Fruit fly (Drosophila melanogaster) whole organism, embryonic: ENCODE results near the gene CG13088.
A peak's percentile ranks its signal among the peaks of the same experiment; 100 is the strongest.

Source experiments
- Atf6 ChIP-seq: fragments of 200-800 bp; sonication (Bioruptor generic); IDR thresholded peaks from 2 replicates; pipeline ENCODE4 v1.3.6; 2022; ENCODE audit warnings: missing biosample characterization, missing genetic modification characterization
- CG11696 ChIP-seq: fragments of 200-800 bp; sonication (Bioruptor generic); IDR thresholded peaks from 2 replicates; pipeline ENCODE4 v1.3.6; 2022; ENCODE audit warnings: missing biosample characterization, missing genetic modification characterization
- CG12391 ChIP-seq: fragments of 200-800 bp; sonication (Bioruptor generic); optimal IDR thresholded peaks from 3 replicates; lab custom pipeline; 2018; ENCODE audit warnings: missing biosample characterization, mild to moderate bottlenecking, missing genetic modification characterization, moderate library complexity
- CG13287 ChIP-seq: fragments of 200-800 bp; sonication (Bioruptor generic); IDR thresholded peaks from 2 replicates; pipeline ENCODE4 v1.3.6; 2022; ENCODE audit warnings: missing biosample characterization, missing genetic modification characterization; ENCODE audit not compliant: partially characterized antibody
- CG13424 ChIP-seq: fragments of 200-800 bp; sonication (Bioruptor generic); optimal IDR thresholded peaks from 2 replicates; lab custom pipeline; 2019; ENCODE audit warnings: missing biosample characterization, mild to moderate bottlenecking, missing genetic modification characterization, moderate library complexity
- CG13894 ChIP-seq: fragments of 200-800 bp; sonication (Bioruptor generic); optimal IDR thresholded peaks from 3 replicates; lab custom pipeline; 2018; ENCODE audit warnings: missing biosample characterization, mild to moderate bottlenecking, missing genetic modification characterization, moderate library complexity
- CG14965 ChIP-seq: fragments of 200-800 bp; sonication (Bioruptor generic); optimal IDR thresholded peaks from 2 replicates; lab custom pipeline; 2016; ENCODE audit warnings: missing biosample characterization, missing genetic modification characterization, borderline replicate concordance
- CG15073 ChIP-seq: fragments of 200-800 bp; sonication (Bioruptor generic); optimal IDR thresholded peaks from 2 replicates; lab custom pipeline; 2016; ENCODE audit warnings: missing biosample characterization, missing genetic modification characterization
- CG17186 ChIP-seq: fragments of 200-800 bp; sonication (Bioruptor generic); optimal IDR thresholded peaks from 3 replicates; lab custom pipeline; 2017; ENCODE audit warnings: missing biosample characterization, missing genetic modification reagents, missing genetic modification characterization
- CG17361 ChIP-seq: fragments of 200-800 bp; sonication (Bioruptor generic); IDR thresholded peaks from 3 replicates; pipeline ENCODE4 v1.3.6; 2022; ENCODE audit warnings: missing biosample characterization, missing genetic modification characterization
- CG17829 ChIP-seq: fragments of 200-800 bp; optimal IDR thresholded peaks from 2 replicates; lab custom pipeline; 2019; ENCODE audit warnings: missing biosample characterization, mild to moderate bottlenecking, missing genetic modification characterization, moderate library complexity
- CG1832 ChIP-seq: fragments of 200-800 bp; sonication (Bioruptor generic); optimal IDR thresholded peaks from 2 replicates; lab custom pipeline; 2017; ENCODE audit warnings: missing biosample characterization, mild to moderate bottlenecking, missing genetic modification characterization, inconsistent platforms
- CG2889 ChIP-seq: fragments of 200-800 bp; sonication (Bioruptor generic); IDR thresholded peaks from 3 replicates; pipeline ENCODE4 v1.3.6; 2022; ENCODE audit warnings: missing biosample characterization, missing genetic modification characterization
- CG31388 ChIP-seq: fragments of 200-800 bp; sonication (Bioruptor generic); optimal IDR thresholded peaks from 2 replicates; lab custom pipeline; 2016; ENCODE audit warnings: missing biosample characterization, missing genetic modification characterization
- CG3838 ChIP-seq: fragments of 200-800 bp; sonication (Bioruptor generic); optimal IDR thresholded peaks from 3 replicates; lab custom pipeline; 2016; ENCODE audit warnings: missing biosample characterization, missing genetic modification characterization
- CG4854 ChIP-seq: fragments of 200-800 bp; sonication (Bioruptor generic); optimal IDR thresholded peaks from 2 replicates; lab custom pipeline; 2016; ENCODE audit warnings: missing biosample characterization, missing genetic modification characterization, inconsistent platforms
- CG6272 ChIP-seq: fragments of 200-800 bp; sonication (Bioruptor generic); IDR thresholded peaks from 2 replicates; pipeline ENCODE4 v1.3.6; 2022; ENCODE audit warnings: missing biosample characterization, missing genetic modification characterization
- CG7556 ChIP-seq: fragments of 200-800 bp; sonication (Bioruptor generic); optimal IDR thresholded peaks from 2 replicates; lab custom pipeline; 2017; ENCODE audit warnings: missing biosample characterization, mild to moderate bottlenecking, missing genetic modification characterization
- CG7745 ChIP-seq: fragments of 200-800 bp; sonication (Bioruptor generic); optimal IDR thresholded peaks from 2 replicates; lab custom pipeline; 2018; ENCODE audit warnings: missing biosample characterization, mild to moderate bottlenecking, missing genetic modification characterization, moderate library complexity
- CG7928 ChIP-seq: fragments of 200-800 bp; sonication (Bioruptor generic); optimal IDR thresholded peaks from 2 replicates; lab custom pipeline; 2017; ENCODE audit warnings: missing biosample characterization, mild to moderate bottlenecking, missing genetic modification characterization
- CG8089 ChIP-seq: fragments of 200-800 bp; sonication (Bioruptor generic); optimal IDR thresholded peaks from 3 replicates; lab custom pipeline; 2016; ENCODE audit warnings: missing biosample characterization, missing genetic modification characterization
- Chrac-16 ChIP-seq: fragments of 200-800 bp; sonication (Bioruptor generic); optimal IDR thresholded peaks from 3 replicates; lab custom pipeline; 2016; ENCODE audit warnings: missing biosample characterization, missing genetic modification characterization
- CrebB ChIP-seq: fragments of 200-800 bp; sonication (Bioruptor generic); optimal IDR thresholded peaks from 3 replicates; lab custom pipeline; 2018; ENCODE audit warnings: missing biosample characterization, mild to moderate bottlenecking, missing genetic modification characterization
- Deaf1 ChIP-seq: fragments of 200-800 bp; optimal IDR thresholded peaks from 3 replicates; lab custom pipeline; 2019; ENCODE audit warnings: missing biosample characterization, mild to moderate bottlenecking, missing genetic modification characterization, moderate library complexity
- Dll ChIP-seq: fragments of 200-800 bp; sonication (Bioruptor generic); IDR thresholded peaks from 4 replicates; pipeline ENCODE4 v1.3.6; 2022; ENCODE audit warnings: missing biosample characterization, missing genetic modification characterization; ENCODE audit not compliant: partially characterized antibody
- Doc2 ChIP-seq: fragments of 200-800 bp; sonication (Bioruptor generic); IDR thresholded peaks from 2 replicates; pipeline ENCODE4 v1.3.6; 2022; ENCODE audit warnings: missing biosample characterization, missing genetic modification characterization
- Eip74EF ChIP-seq, 2 experiments: fragments of 200-800 bp in 1 of 2; fragments of >200 bp in 1 of 2; sonication (Bioruptor generic) in 1 of 2; optimal IDR thresholded peaks; 2 replicates each; lab custom pipeline; 2017 to 2019; ENCODE audit warnings: missing biosample characterization in 2 of 2, missing genetic modification characterization in 2 of 2, mild to moderate bottlenecking in 1 of 2, moderate library complexity in 1 of 2
- Hey ChIP-seq: fragments of 200-800 bp; sonication (Bioruptor generic); optimal IDR thresholded peaks from 3 replicates; lab custom pipeline; 2018; ENCODE audit warnings: missing biosample characterization, mild to moderate bottlenecking, missing genetic modification characterization
- HmgD ChIP-seq: fragments of 200-800 bp; sonication (Bioruptor generic); optimal IDR thresholded peaks from 3 replicates; lab custom pipeline; 2016; ENCODE audit warnings: missing biosample characterization, missing genetic modification characterization
- Hr3 ChIP-seq: fragments of 200-800 bp; sonication (Bioruptor generic); optimal IDR thresholded peaks from 3 replicates; lab custom pipeline; 2016; ENCODE audit warnings: missing biosample characterization, missing genetic modification characterization
- Hr51 ChIP-seq, 2 experiments: fragments of 200-800 bp; sonication (Bioruptor generic); optimal IDR thresholded peaks; 2 replicates in 1 of 2; 3 replicates in 1 of 2; lab custom pipeline; 2016 to 2018; ENCODE audit warnings: missing biosample characterization in 2 of 2, missing genetic modification characterization in 2 of 2, mild to moderate bottlenecking in 1 of 2, moderate library complexity in 1 of 2
- Jarid2 ChIP-seq: fragments of 200-800 bp; sonication (Bioruptor generic); optimal IDR thresholded peaks from 3 replicates; lab custom pipeline; 2017; ENCODE audit warnings: mild to moderate bottlenecking, missing biosample characterization, missing genetic modification reagents, missing genetic modification characterization
- NK7.1 ChIP-seq: fragments of 200-800 bp; sonication (Bioruptor generic); optimal IDR thresholded peaks from 3 replicates; lab custom pipeline; 2016; ENCODE audit warnings: missing biosample characterization, missing genetic modification characterization
- Oli ChIP-seq: fragments of 200-800 bp; sonication (Bioruptor generic); optimal IDR thresholded peaks from 2 replicates; lab custom pipeline; 2018; ENCODE audit warnings: missing biosample characterization, mild to moderate bottlenecking, missing genetic modification characterization, moderate library complexity
- Rfx ChIP-seq: fragments of 200-800 bp; sonication (Bioruptor generic); IDR thresholded peaks from 2 replicates; pipeline ENCODE4 v1.3.6; 2022; ENCODE audit warnings: missing biosample characterization, missing genetic modification characterization
- YL-1 ChIP-seq: fragments of 200-800 bp; sonication (Bioruptor generic); optimal IDR thresholded peaks from 3 replicates; lab custom pipeline; 2017; ENCODE audit warnings: missing biosample characterization, mild to moderate bottlenecking, missing genetic modification characterization
- al ChIP-seq: fragments of 200-800 bp; sonication (Bioruptor generic); IDR thresholded peaks from 2 replicates; pipeline ENCODE4 v1.3.6; 2022; ENCODE audit warnings: missing biosample characterization, missing genetic modification characterization
- amos ChIP-seq: fragments of 200-800 bp; sonication (Bioruptor generic); IDR thresholded peaks from 2 replicates; pipeline ENCODE4 v1.3.6; 2022; ENCODE audit warnings: missing biosample characterization, missing genetic modification characterization; ENCODE audit not compliant: partially characterized antibody
- ap ChIP-seq: fragments of 200-800 bp; sonication (Bioruptor generic); IDR thresholded peaks from 2 replicates; pipeline ENCODE4 v1.3.6; 2022; ENCODE audit warnings: missing biosample characterization, missing genetic modification characterization
- ato ChIP-seq: fragments of 200-800 bp; sonication (Bioruptor generic); IDR thresholded peaks from 2 replicates; pipeline ENCODE4 v1.3.6; 2022; ENCODE audit warnings: missing biosample characterization, missing genetic modification characterization; ENCODE audit not compliant: partially characterized antibody
- btn ChIP-seq: fragments of 200-800 bp; sonication (Bioruptor generic); optimal IDR thresholded peaks from 2 replicates; lab custom pipeline; 2016; ENCODE audit warnings: missing biosample characterization, missing genetic modification characterization
- chn ChIP-seq: fragments of 200-800 bp; sonication (Bioruptor generic); optimal IDR thresholded peaks from 2 replicates; lab custom pipeline; 2016; ENCODE audit warnings: missing biosample characterization, missing genetic modification characterization
- fru ChIP-seq: fragments of >200 bp; optimal IDR thresholded peaks from 2 replicates; lab custom pipeline; 2017
- gcm ChIP-seq: fragments of 200-800 bp; sonication (Bioruptor generic); optimal IDR thresholded peaks from 2 replicates; lab custom pipeline; 2019; ENCODE audit warnings: missing biosample characterization, mild to moderate bottlenecking, missing genetic modification characterization, moderate library complexity
- mirr ChIP-seq: fragments of 200-800 bp; sonication (Bioruptor generic); optimal IDR thresholded peaks from 3 replicates; lab custom pipeline; 2018; ENCODE audit warnings: missing biosample characterization, mild to moderate bottlenecking, missing genetic modification characterization
- pum ChIP-seq: fragments of 200-800 bp; sonication (Bioruptor generic); optimal IDR thresholded peaks from 2 replicates; lab custom pipeline; 2016; ENCODE audit warnings: missing biosample characterization, missing genetic modification characterization
- slou ChIP-seq: fragments of 200-800 bp; sonication (Bioruptor generic); optimal IDR thresholded peaks from 3 replicates; lab custom pipeline; 2016; ENCODE audit warnings: missing biosample characterization, missing genetic modification characterization
- tap ChIP-seq: fragments of 200-800 bp; optimal IDR thresholded peaks from 3 replicates; lab custom pipeline; 2019; ENCODE audit warnings: missing biosample characterization, mild to moderate bottlenecking, missing genetic modification characterization, moderate library complexity
- tio ChIP-seq: fragments of 200-800 bp; sonication (Bioruptor generic); optimal IDR thresholded peaks from 2 replicates; lab custom pipeline; 2017; ENCODE audit warnings: missing biosample characterization, missing genetic modification characterization, inconsistent platforms
- tll ChIP-seq, 2 experiments: fragments of 200-800 bp in 1 of 2; fragments of >200 bp in 1 of 2; sonication (Bioruptor generic) in 1 of 2; optimal IDR thresholded peaks; 2 replicates each; lab custom pipeline; 2017 to 2019; ENCODE audit warnings: missing biosample characterization in 2 of 2, missing genetic modification characterization in 2 of 2, mild to moderate bottlenecking in 1 of 2, moderate library complexity in 1 of 2

Gene CG13088

DNA sequence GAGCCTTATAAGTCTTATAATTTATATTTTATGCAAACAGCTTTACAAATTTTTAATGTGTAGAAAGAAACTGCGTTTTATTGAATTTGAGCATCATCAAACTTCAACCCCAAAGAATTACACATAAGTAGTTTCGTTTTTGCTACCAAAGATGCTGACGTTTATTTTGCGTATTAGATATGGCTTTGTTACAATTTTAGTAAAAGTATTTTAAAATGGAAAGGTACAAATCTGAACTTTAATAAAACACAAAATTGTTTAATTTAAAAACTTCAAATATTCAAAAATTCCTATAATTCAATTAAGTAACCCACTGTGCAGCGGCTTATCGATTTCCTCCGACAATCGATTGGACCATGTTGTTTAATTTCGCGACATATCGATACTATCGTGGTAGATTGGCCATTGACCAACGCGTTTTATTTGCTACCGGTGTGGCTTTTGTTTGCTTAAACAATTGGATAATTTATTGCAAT, 24.6 kb upstream of the CG13088 start, which contains the start of gene prg (continued):
- TF ChIP-seq Hr51 (GFP tag; optimal IDR thresholded peaks at IDR 0.05; lab: Kevin White, UChicago) (peak; percentile 45 to 69), Chrac-16 (GFP tag; lab: Kevin White, UChicago) (peak; percentile 47), Oli (peak; percentile 67), ato (peak; percentile 97), slou (GFP tag; lab: Kevin White, UChicago) (peak; percentile 72), tap (peak; percentile 42), CG13287 (GFP tag; lab: Robert Waterston, UW) (peak; percentile 98), CG13894 (tag; lab: Kevin White, UChicago) (peak; percentile 53), CG12391 (tag; lab: Kevin White, UChicago) (peak; percentile 76), Eip74EF (GFP tag; optimal IDR thresholded peaks at IDR 0.05; lab: Kevin White, UChicago) (peak in 1 of 2 experiments; percentile 73), mirr (GFP tag; lab: Kevin White, UChicago) (peak; percentile 3), Doc2 (GFP tag; lab: Robert Waterston, UW) (no peak), btn (GFP tag; lab: Kevin White, UChicago) (no peak), CrebB (tag; lab: Kevin White, UChicago) (peak; percentile 43), NK7.1 (GFP tag; lab: Kevin White, UChicago) (peak; percentile 24), ap (GFP tag; lab: Robert Waterston, UW) (peak; percentile 49; the same call in 1 of the 2 replicates), CG17829 (tag; lab: Kevin White, UChicago) (peak; percentile 55), CG1832 (GFP tag; lab: Kevin White, UChicago) (no peak), CG3838 (GFP tag; lab: Kevin White, UChicago) (peak; percentile 47), CG17186 (GFP tag; lab: Kevin White, UChicago) (no peak), CG7745 (tag; lab: Kevin White, UChicago) (no peak), CG11696 (peak; percentile 39; the same call in 1 of the 2 replicates), CG15073 (no peak), HmgD (GFP tag; lab: Kevin White, UChicago) (no peak), YL-1 (GFP tag; lab: Kevin White, UChicago) (peak; percentile 78), pum (GFP tag; lab: Kevin White, UChicago) (peak; percentile 54), CG14965 (GFP tag; lab: Kevin White, UChicago) (no peak), Deaf1 (tag; lab: Kevin White, UChicago) (peak; percentile 34), Dll (GFP tag; lab: Robert Waterston, UW) (peak; percentile 97), CG31388 (GFP tag; lab: Kevin White, UChicago) (no peak), fru (no peak), CG13424 (peak; percentile 72), Rfx (GFP tag; lab: Robert Waterston, UW) (peak; percentile 77), al (peak; percentile 19; the same call in 1 of the 2 replicates), tll (GFP tag; optimal IDR thresholded peaks at IDR 0.05; lab: Kevin White, UChicago) (no peak), Jarid2 (no peak), CG17361 (peak; percentile 78), Atf6 (GFP tag; lab: Robert Waterston, UW) (peak; percentile 72; the same call in 1 of the 2 replicates), chn (GFP tag; lab: Kevin White, UChicago) (peak; percentile 33), amos (GFP tag; lab: Robert Waterston, UW) (peak; percentile 94), Hr3 (GFP tag; lab: Kevin White, UChicago) (peak; percentile 58), CG7556 (peak; percentile 70), CG6272 (no peak), CG7928 (GFP tag; lab: Kevin White, UChicago) (peak; percentile 37), tio (GFP tag; lab: Kevin White, UChicago) (peak; percentile 28), CG4854 (GFP tag; lab: Kevin White, UChicago) (peak; percentile 42), Hey (tag; lab: Kevin White, UChicago) (no peak), CG8089 (peak; percentile 35), CG2889 (GFP tag; lab: Robert Waterston, UW) (no peak), gcm (GFP tag; lab: Kevin White, UChicago) (peak; percentile 45)
